Worm (Caenorhabditis elegans) whole organism, L1 larva: ENCODE measurements around the gene C33F10.1.

Experiments
- ces-1 ChIP-seq: fragments of 150-350 bp; optimal IDR thresholded peaks from 2 replicates; lab custom pipeline; 2014; ENCODE audit warnings: missing biosample characterization, missing genetic modification reagents, missing genetic modification characterization
- fkh-10 ChIP-seq: sonication (generic microtip); optimal IDR thresholded peaks from 2 replicates; lab custom pipeline; 2017; ENCODE audit warnings: missing biosample characterization, missing genetic modification reagents, missing genetic modification characterization
- fos-1 ChIP-seq: fragments of 150-350 bp; optimal IDR thresholded peaks from 2 replicates; lab custom pipeline; 2014; ENCODE audit warnings: missing biosample characterization, missing genetic modification characterization
- lin-39 ChIP-seq: fragments of 150-350 bp; optimal IDR thresholded peaks from 2 replicates; lab custom pipeline; 2014; ENCODE audit warnings: missing biosample characterization, missing genetic modification reagents, missing genetic modification characterization
- nhr-11 ChIP-seq: fragments of 150-350 bp; optimal IDR thresholded peaks from 2 replicates; lab custom pipeline; 2014; ENCODE audit warnings: missing biosample characterization, missing genetic modification characterization
- nhr-12 ChIP-seq: sonication (generic microtip); optimal IDR thresholded peaks from 2 replicates; lab custom pipeline; 2017; ENCODE audit warnings: missing biosample characterization, missing genetic modification characterization

- no peak for TF ChIP-seq fos-1 (tag; lab: Kevin White, UChicago)
- TF ChIP-seq fkh-10 (GFP tag; lab: Kevin White, UChicago) = no peak
- TF ChIP-seq ces-1 (GFP tag; lab: Kevin White, UChicago) = no peak
- TF ChIP-seq nhr-11 (tag; lab: Kevin White, UChicago) = no peak
- TF ChIP-seq nhr-12 (tag; lab: Kevin White, UChicago) = no peak
- no peak for TF ChIP-seq lin-39 (tag; lab: Kevin White, UChicago)
These were observed 39.4 kb upstream of the C33F10.1 start, which contains the start of gene C33F10.4 for ce11 chrII:4795461-4795860.
